Worm (Caenorhabditis elegans) whole organism, L4 larva: ENCODE data around the gene thn-4.

Experiments used
- F10B5.3 ChIP-seq: sonication (generic microtip); optimal IDR thresholded peaks from 2 replicates; lab custom pipeline; 2016; ENCODE audit warnings: mild to moderate bottlenecking, missing genetic modification characterization, missing compliant biosample characterization
- F37D6.2 ChIP-seq: sonication (generic microtip); optimal IDR thresholded peaks from 2 replicates; lab custom pipeline; 2016; ENCODE audit warnings: mild to moderate bottlenecking, missing genetic modification characterization, missing compliant biosample characterization
- F44E2.7 ChIP-seq: fragments of 200-800 bp; sonication (Bioruptor generic); IDR thresholded peaks from 2 replicates; pipeline ENCODE4 v2.1.2; 2022; ENCODE audit warnings: missing genetic modification characterization, missing compliant biosample characterization
- F49E8.2 ChIP-seq: sonication (generic microtip); optimal IDR thresholded peaks from 2 replicates; lab custom pipeline; 2016; ENCODE audit warnings: missing compliant biosample characterization, mild to moderate bottlenecking, missing genetic modification characterization, borderline replicate concordance
- Y48G9A.11 ChIP-seq: fragments of 200-800 bp; sonication (Bioruptor generic); IDR thresholded peaks from 2 replicates; pipeline ENCODE4 v1.3.6; 2022; ENCODE audit warnings: missing genetic modification reagents, missing genetic modification characterization, missing compliant biosample characterization
- ceh-82 ChIP-seq: sonication (generic microtip); optimal IDR thresholded peaks from 2 replicates; lab custom pipeline; 2017; ENCODE audit warnings: missing biosample characterization, missing genetic modification characterization
- ctbp-1 ChIP-seq: fragments of 200-800 bp; sonication (Bioruptor generic); IDR thresholded peaks from 2 replicates; pipeline ENCODE4 v1.3.6; 2022; ENCODE audit warnings: missing genetic modification reagents, missing genetic modification characterization, missing compliant biosample characterization
- daf-12 ChIP-seq: fragments of 150-350 bp; optimal IDR thresholded peaks from 2 replicates; lab custom pipeline; 2014; ENCODE audit warnings: missing biosample characterization, missing genetic modification reagents, missing genetic modification characterization
- duxl-1 ChIP-seq: sonication (generic microtip); optimal IDR thresholded peaks from 2 replicates; lab custom pipeline; 2016; ENCODE audit warnings: mild to moderate bottlenecking, missing genetic modification characterization, moderate library complexity, missing compliant biosample characterization; ENCODE audit not compliant: poor library complexity
- hlh-11 ChIP-seq: fragments of 200-800 bp; sonication (Bioruptor generic); optimal IDR thresholded peaks from 2 replicates; lab custom pipeline; 2018; ENCODE audit warnings: mild to moderate bottlenecking, missing genetic modification characterization, missing compliant biosample characterization
- hlh-30 ChIP-seq: sonication (generic microtip); optimal IDR thresholded peaks from 2 replicates; lab custom pipeline; 2017; ENCODE audit warnings: antibody characterized with exemption, mild to moderate bottlenecking, missing genetic modification characterization, missing compliant biosample characterization; ENCODE audit not compliant: insufficient read depth
- lin-1 ChIP-seq: fragments of 200-800 bp; sonication (Bioruptor generic); IDR thresholded peaks from 2 replicates; pipeline ENCODE4 v1.3.6; 2022; ENCODE audit warnings: missing genetic modification reagents, missing genetic modification characterization, missing compliant biosample characterization
- lin-29 ChIP-seq: fragments of 200-800 bp; sonication (Bioruptor generic); IDR thresholded peaks from 2 replicates; pipeline ENCODE4 v1.3.6; 2022; ENCODE audit warnings: missing genetic modification reagents, missing genetic modification characterization, missing compliant biosample characterization
- lir-3 ChIP-seq: sonication (generic microtip); optimal IDR thresholded peaks from 2 replicates; lab custom pipeline; 2016; ENCODE audit warnings: mild to moderate bottlenecking, missing genetic modification characterization, missing compliant biosample characterization
- madf-5 ChIP-seq, 2 experiments: fragments of 200-800 bp; sonication (Bioruptor generic); IDR thresholded peaks; 2 replicates each; pipeline ENCODE4 v1.3.6; 2022; ENCODE audit warnings: missing compliant biosample characterization in 2 of 2, missing genetic modification characterization in 2 of 2
- mxl-2 ChIP-seq: fragments of 200-800 bp; sonication (Bioruptor generic); conservative IDR thresholded peaks from 2 replicates; pipeline ENCODE4 v1.3.6; 2022; ENCODE audit warnings: missing genetic modification reagents, missing genetic modification characterization, missing compliant biosample characterization
- nhr-28 ChIP-seq: fragments of 150-350 bp; optimal IDR thresholded peaks from 2 replicates; lab custom pipeline; 2014; ENCODE audit warnings: missing biosample characterization, missing genetic modification characterization
- nhr-41 ChIP-seq: fragments of 200-800 bp; sonication (Bioruptor generic); IDR thresholded peaks from 2 replicates; pipeline ENCODE4 v1.3.6; 2022; ENCODE audit warnings: missing genetic modification reagents, missing genetic modification characterization, missing compliant biosample characterization
- php-3 ChIP-seq: fragments of 200-800 bp; sonication (Bioruptor generic); IDR thresholded peaks from 2 replicates; pipeline ENCODE4 v1.3.6; 2022; ENCODE audit warnings: missing genetic modification reagents, missing genetic modification characterization, missing compliant biosample characterization
- sdz-12 ChIP-seq: fragments of 200-800 bp; sonication (Bioruptor generic); optimal IDR thresholded peaks from 2 replicates; lab custom pipeline; 2018; ENCODE audit warnings: mild to moderate bottlenecking, missing genetic modification characterization, missing compliant biosample characterization
- snpc-4 ChIP-seq: fragments of 150-350 bp; optimal IDR thresholded peaks from 2 replicates; lab custom pipeline; 2014; ENCODE audit warnings: missing biosample characterization, missing genetic modification characterization
- spr-1 ChIP-seq: sonication (generic microtip); optimal IDR thresholded peaks from 2 replicates; lab custom pipeline; 2016; ENCODE audit warnings: mild to moderate bottlenecking, missing genetic modification characterization, missing compliant biosample characterization
- spr-3 ChIP-seq: fragments of 200-800 bp; sonication (Bioruptor generic); optimal IDR thresholded peaks from 2 replicates; lab custom pipeline; 2018; ENCODE audit warnings: mild to moderate bottlenecking, missing genetic modification characterization, missing compliant biosample characterization
- unc-62 ChIP-seq, 3 experiments: fragments of 150-350 bp in 1 of 3; sonication (generic microtip); optimal IDR thresholded peaks in 2 of 3; peaks in 1 of 3; 1 replicate in 1 of 3; 2 replicates in 2 of 3; lab custom pipeline; 2014 to 2017; ENCODE audit warnings: missing biosample characterization in 3 of 3, missing genetic modification characterization in 3 of 3, missing genetic modification reagents in 3 of 3, missing genotype in 1 of 3
- vab-7 ChIP-seq: fragments of 200-800 bp; sonication (Bioruptor generic); IDR thresholded peaks from 2 replicates; pipeline ENCODE4 v1.3.6; 2022; ENCODE audit warnings: missing genetic modification reagents, missing genetic modification characterization, missing compliant biosample characterization
- zfp-3 ChIP-seq: fragments of 200-800 bp; sonication (Bioruptor generic); conservative IDR thresholded peaks from 2 replicates; pipeline ENCODE4 v1.3.6; 2022; ENCODE audit warnings: missing genetic modification reagents, missing genetic modification characterization, missing compliant biosample characterization
- zip-2 ChIP-seq: fragments of 150-350 bp; optimal IDR thresholded peaks from 2 replicates; lab custom pipeline; 2014; ENCODE audit warnings: missing biosample characterization, missing genetic modification characterization
- ztf-11 ChIP-seq: fragments of 150-350 bp; optimal IDR thresholded peaks from 2 replicates; lab custom pipeline; 2014; ENCODE audit warnings: missing biosample characterization, missing genetic modification characterization
- ztf-7 ChIP-seq: fragments of 150-350 bp; optimal IDR thresholded peaks from 2 replicates; lab custom pipeline; 2014; ENCODE audit warnings: missing biosample characterization, missing genetic modification characterization

Gene thn-4

ce11 chrV:16873642-16874041 lies 2.4 kb upstream of the thn-4 start, which contains the start of gene srw-23:
srw-23 (plus strand) TSS chrV:16873942.
- no peak for TF ChIP-seq ceh-82
- peak in 1 of 2 experiments; percentile 28 for TF ChIP-seq unc-62 (GFP tag; optimal IDR thresholded peaks at IDR 0.05 in 1 of 2; lab: Kevin White, UChicago)
- TF ChIP-seq unc-62 (tag; optimal IDR thresholded peaks at IDR 0.05; lab: Kevin White, UChicago): no peak
- TF ChIP-seq, all 104 proteins: peak for 1

ce11 chrV:16869740-16870139 lies 1.5 kb downstream of the thn-4 start, which contains the start of gene clec-33:
clec-33 (minus strand) TSS chrV:16869840.
- TF ChIP-seq zfp-3 (no peak), mxl-2 (GFP tag; lab: Robert Waterston, UW) (no peak), snpc-4 (tag; lab: Kevin White, UChicago) (no peak), lir-3 (tag; lab: Kevin White, UChicago) (no peak), vab-7 (GFP tag; lab: Robert Waterston, UW) (no peak), hlh-30 (tag; lab: Kevin White, UChicago) (no peak), php-3 (GFP tag; lab: Robert Waterston, UW) (no peak)
- TF ChIP-seq, all 104 proteins: peak for 0

DNA sequence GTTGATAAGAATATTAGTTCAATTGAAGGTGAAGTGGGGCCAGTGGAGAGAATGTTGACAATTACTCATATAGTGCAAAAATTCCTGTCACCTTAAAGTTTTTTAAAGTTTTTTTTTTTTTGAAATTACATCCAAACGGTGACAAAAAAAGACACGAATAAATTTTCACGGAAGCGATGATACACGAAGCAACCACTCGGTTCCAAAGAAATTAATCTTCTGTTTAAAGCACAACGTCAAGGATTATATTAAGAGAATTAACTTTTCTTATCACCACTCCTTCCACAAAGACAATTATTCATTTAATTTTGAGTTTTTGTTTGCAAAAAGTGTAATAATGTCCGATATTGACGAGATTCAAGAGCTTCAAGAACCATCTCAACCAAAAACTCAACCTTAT lies 5.9 kb downstream of the thn-4 start, which contains the start of gene clec-28:
Gene clec-28 (plus strand): TSS at position 301 of the 400 bp plus-strand sequence.
- no peak for TF ChIP-seq spr-1
- no peak for TF ChIP-seq Y48G9A.11
- TF ChIP-seq hlh-11: no peak
- TF ChIP-seq snpc-4 (tag; lab: Kevin White, UChicago): no peak
- TF ChIP-seq lin-29 (GFP tag; lab: Robert Waterston, UW): no peak
- no peak for TF ChIP-seq madf-5 (GFP tag; IDR thresholded peaks at IDR 0.05; lab: Robert Waterston, UW)
- TF ChIP-seq lir-3 (tag; lab: Kevin White, UChicago): no peak

ce11 chrV:16861719-16862118 lies 9.6 kb downstream of the thn-4 start, which contains the start of the genes clec-32 and clec-24:
clec-32 (minus strand) TSS chrV:16861819.
clec-24 (plus strand) TSS chrV:16862012.
- TF ChIP-seq vab-7 (GFP tag; lab: Robert Waterston, UW) (no peak), lin-1 (GFP tag; lab: Robert Waterston, UW) (no peak), F49E8.2 (no peak), zip-2 (tag; lab: Kevin White, UChicago) (no peak)

ce11 chrV:16857977-16858479 lies 13.3 kb downstream of the thn-4 start, which contains the start of the genes clec-31 and clec-22:
clec-31 (minus strand) TSS chrV:16858077.
clec-22 (plus strand) TSS chrV:16858429.
- TF ChIP-seq F37D6.2 (tag; lab: Kevin White, UChicago) (no peak), nhr-28 (tag; lab: Kevin White, UChicago) (no peak), daf-12 (tag; lab: Kevin White, UChicago) (no peak), spr-3 (GFP tag; lab: Kevin White, UChicago) (no peak), nhr-41 (GFP tag; lab: Robert Waterston, UW) (no peak), sdz-12 (no peak), ztf-11 (tag; lab: Kevin White, UChicago) (no peak), duxl-1 (tag; lab: Kevin White, UChicago) (no peak), F44E2.7 (GFP tag; lab: Robert Waterston, UW) (no peak), F10B5.3 (tag; lab: Kevin White, UChicago) (no peak), ctbp-1 (GFP tag; lab: Robert Waterston, UW) (no peak), ztf-7 (tag; lab: Kevin White, UChicago) (no peak)
- TF ChIP-seq, all 104 proteins: peak for 0
